Worm (Caenorhabditis elegans) whole organism, early embryonic: ENCODE data around the gene osm-1.

ENCODE experiments used
- ceh-36 ChIP-seq: sonication (generic microtip); optimal IDR thresholded peaks from 2 replicates; lab custom pipeline; 2016; ENCODE audit warnings: missing genetic modification characterization, inconsistent platforms, missing compliant biosample characterization
- hmg-4 ChIP-seq: fragments of 200-800 bp; sonication (Bioruptor generic); optimal IDR thresholded peaks from 2 replicates; lab custom pipeline; 2018; ENCODE audit warnings: mild to moderate bottlenecking, missing genetic modification characterization, missing compliant biosample characterization
- tbx-11 ChIP-seq: fragments of 200-800 bp; sonication (Bioruptor generic); IDR thresholded peaks from 2 replicates; pipeline ENCODE4 v1.3.6; 2022; ENCODE audit warnings: missing genetic modification characterization, missing compliant biosample characterization

DNA sequence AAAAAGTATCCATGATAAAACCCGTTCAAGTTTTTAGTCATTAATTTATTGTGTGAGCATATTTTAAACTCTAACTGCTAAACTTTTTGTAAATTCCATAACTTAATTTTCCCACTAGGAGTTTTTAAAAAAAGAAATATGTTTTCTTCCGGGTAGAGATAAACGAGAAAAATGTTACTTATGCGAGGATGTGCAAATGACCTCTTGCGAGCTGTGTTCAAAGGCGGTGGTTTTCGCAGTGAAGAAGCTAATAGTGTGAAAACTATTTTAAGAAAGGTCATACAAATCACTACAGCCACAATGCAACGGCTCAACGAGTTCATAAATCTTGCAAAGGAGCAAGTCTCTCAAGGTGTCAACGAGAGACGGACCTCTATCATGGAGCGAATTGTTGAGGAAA is 39.4 kb upstream of the osm-1 start, which contains the start of gene K05G3.1:
- TF ChIP-seq tbx-11 (GFP tag; lab: Robert Waterston, UW) = no peak
- no peak for TF ChIP-seq ceh-36 (tag; lab: Kevin White, UChicago)
- no peak for TF ChIP-seq hmg-4 (GFP tag; lab: Kevin White, UChicago)
